Fruit fly (Drosophila melanogaster): Measurements from ENCODE around the gene CG10516.
A peak's percentile ranks its signal among the peaks of the same experiment; 100 is the strongest.

The CG10516 gene

DNA sequence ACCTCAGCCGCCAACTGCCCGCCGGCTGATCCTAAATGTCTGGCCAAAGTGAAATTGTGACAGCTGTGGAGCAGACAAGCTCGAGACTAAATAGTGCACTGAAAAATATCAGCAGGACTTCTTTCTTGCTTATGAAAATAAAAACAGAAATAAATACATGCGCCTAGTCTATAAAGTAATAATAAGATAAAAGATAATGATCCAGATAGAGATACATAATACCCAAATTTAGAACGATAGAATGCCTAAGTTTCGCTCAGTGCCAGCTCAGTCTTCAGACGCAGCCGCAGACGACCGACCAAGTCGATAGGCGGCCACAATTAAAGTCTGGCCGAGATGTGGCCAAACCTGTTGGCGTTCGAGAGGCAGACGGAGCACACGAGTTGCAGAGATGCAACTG lies 27.2 kb upstream of the CG10516 start:
- TF ChIP-seq GATAd (GFP tag; optimal IDR thresholded peaks at IDR 0.05) (peak; percentile 43), Vsx2 (GFP tag; optimal IDR thresholded peaks at IDR 0.05; ENCODE audit: partially characterized antibody) (no peak), usp (GFP tag; optimal IDR thresholded peaks at IDR 0.05) (no peak), dsf (GFP tag; optimal IDR thresholded peaks at IDR 0.05; ENCODE audit: borderline replicate concordance) (peak; percentile 39), woc (GFP tag; optimal IDR thresholded peaks at IDR 0.05) (peak; percentile 70), rgr (GFP tag; optimal IDR thresholded peaks at IDR 0.05) (peak; percentile 88), br (GFP tag; optimal IDR thresholded peaks at IDR 0.05) (peak; percentile 88), psq (GFP tag; optimal IDR thresholded peaks at IDR 0.05) (peak; percentile 74), Hr78 (GFP tag; optimal IDR thresholded peaks at IDR 0.05) (no peak), Jra (GFP tag; optimal IDR thresholded peaks at IDR 0.05) (peak; percentile 29), N (GFP tag; optimal IDR thresholded peaks at IDR 0.05) (no peak), Sp1 (GFP tag; optimal IDR thresholded peaks at IDR 0.05) (peak; percentile 86), Hr83 (GFP tag; optimal IDR thresholded peaks at IDR 0.05; ENCODE audit: poor library complexity, severe bottlenecking) (no peak), Dif (GFP tag; optimal IDR thresholded peaks at IDR 0.05; ENCODE audit: partially characterized antibody) (no peak), dmrt93B (GFP tag; optimal IDR thresholded peaks at IDR 0.05) (peak; percentile 77), h (GFP tag; optimal IDR thresholded peaks at IDR 0.05) (peak; percentile 92), tai (GFP tag; optimal IDR thresholded peaks at IDR 0.05) (no peak), Rel (GFP tag; optimal IDR thresholded peaks at IDR 0.05) (no peak), Rel (tag; optimal IDR thresholded peaks at IDR 0.05) (no peak), HLH106 (tag; optimal IDR thresholded peaks at IDR 0.05) (peak; percentile 91), Hnf4 (GFP tag; optimal IDR thresholded peaks at IDR 0.05) (peak; percentile 80), OdsH (GFP tag; optimal IDR thresholded peaks at IDR 0.05) (peak; percentile 89), foxo (GFP tag; optimal IDR thresholded peaks at IDR 0.05) (peak in 1 of 2 experiments; percentile 83), ey (GFP tag; optimal IDR thresholded peaks at IDR 0.05) (peak; percentile 87), CG9705 (GFP tag; optimal IDR thresholded peaks at IDR 0.05) (peak; percentile 72), brk (GFP tag; optimal IDR thresholded peaks at IDR 0.05) (peak; percentile 63), sage (GFP tag; optimal IDR thresholded peaks at IDR 0.05) (peak; percentile 80), fru (GFP tag; optimal IDR thresholded peaks at IDR 0.05) (peak; percentile 76)

dm6 chr3L:15952287-15952686 lies 15.7 kb upstream of the CG10516 start:
- TF ChIP-seq GATAd (GFP tag; optimal IDR thresholded peaks at IDR 0.05) = no peak
- TF ChIP-seq CG9705 (GFP tag; optimal IDR thresholded peaks at IDR 0.05) = no peak
- TF ChIP-seq Dfd (GFP tag; optimal IDR thresholded peaks at IDR 0.05) = no peak
- no peak for TF ChIP-seq Sp1 (GFP tag; optimal IDR thresholded peaks at IDR 0.05)
- TF ChIP-seq brk (GFP tag; optimal IDR thresholded peaks at IDR 0.05) = no peak
- TF ChIP-seq fru (GFP tag; optimal IDR thresholded peaks at IDR 0.05) = no peak
- no peak for TF ChIP-seq pan (optimal IDR thresholded peaks at IDR 0.05)
- no peak for TF ChIP-seq psq (GFP tag; optimal IDR thresholded peaks at IDR 0.05)
- no peak for TF ChIP-seq sv (GFP tag; optimal IDR thresholded peaks at IDR 0.05)
- no peak for TF ChIP-seq jim (GFP tag; optimal IDR thresholded peaks at IDR 0.05)
- TF ChIP-seq dmrt93B (GFP tag; optimal IDR thresholded peaks at IDR 0.05) = no peak
- TF ChIP-seq lola (GFP tag; optimal IDR thresholded peaks at IDR 0.05) = no peak
- no peak for TF ChIP-seq HLH106 (tag; optimal IDR thresholded peaks at IDR 0.05)
- TF ChIP-seq Hr78 (GFP tag; optimal IDR thresholded peaks at IDR 0.05) = no peak
- no peak for TF ChIP-seq rgr (GFP tag; optimal IDR thresholded peaks at IDR 0.05)
- TF ChIP-seq N (GFP tag; optimal IDR thresholded peaks at IDR 0.05) = no peak
- no peak for TF ChIP-seq tai (GFP tag; optimal IDR thresholded peaks at IDR 0.05)

- TF ChIP-seq OdsH (GFP tag; optimal IDR thresholded peaks at IDR 0.05) = no peak
Measured at dm6 chr3L:15952909-15953308, 15.1 kb upstream of the CG10516 start.

- TF ChIP-seq foxo (GFP tag; optimal IDR thresholded peaks at IDR 0.05) (no peak), dmrt93B (GFP tag; optimal IDR thresholded peaks at IDR 0.05) (no peak), ey (GFP tag; optimal IDR thresholded peaks at IDR 0.05) (no peak), usp (GFP tag; optimal IDR thresholded peaks at IDR 0.05) (no peak), tai (GFP tag; optimal IDR thresholded peaks at IDR 0.05) (no peak), OdsH (GFP tag; optimal IDR thresholded peaks at IDR 0.05) (no peak), Sp1 (GFP tag; optimal IDR thresholded peaks at IDR 0.05) (no peak), pan (optimal IDR thresholded peaks at IDR 0.05) (no peak), N (GFP tag; optimal IDR thresholded peaks at IDR 0.05) (no peak), Rel (GFP tag; optimal IDR thresholded peaks at IDR 0.05) (no peak), Rel (tag; optimal IDR thresholded peaks at IDR 0.05) (no peak), brk (GFP tag; optimal IDR thresholded peaks at IDR 0.05) (no peak), CG9705 (GFP tag; optimal IDR thresholded peaks at IDR 0.05) (no peak), Dif (GFP tag; optimal IDR thresholded peaks at IDR 0.05; ENCODE audit: partially characterized antibody) (no peak), br (GFP tag; optimal IDR thresholded peaks at IDR 0.05) (no peak), Hnf4 (GFP tag; optimal IDR thresholded peaks at IDR 0.05) (no peak), lola (GFP tag; optimal IDR thresholded peaks at IDR 0.05) (no peak), HLH106 (tag; optimal IDR thresholded peaks at IDR 0.05) (no peak), woc (GFP tag; optimal IDR thresholded peaks at IDR 0.05) (no peak), GATAd (GFP tag; optimal IDR thresholded peaks at IDR 0.05) (no peak)
Measured at dm6 chr3L:15953892-15954291, 14.1 kb upstream of the CG10516 start.
